Fruit fly (Drosophila melanogaster): ENCODE measurements around the gene CG6830.

The CG6830 gene

DNA sequence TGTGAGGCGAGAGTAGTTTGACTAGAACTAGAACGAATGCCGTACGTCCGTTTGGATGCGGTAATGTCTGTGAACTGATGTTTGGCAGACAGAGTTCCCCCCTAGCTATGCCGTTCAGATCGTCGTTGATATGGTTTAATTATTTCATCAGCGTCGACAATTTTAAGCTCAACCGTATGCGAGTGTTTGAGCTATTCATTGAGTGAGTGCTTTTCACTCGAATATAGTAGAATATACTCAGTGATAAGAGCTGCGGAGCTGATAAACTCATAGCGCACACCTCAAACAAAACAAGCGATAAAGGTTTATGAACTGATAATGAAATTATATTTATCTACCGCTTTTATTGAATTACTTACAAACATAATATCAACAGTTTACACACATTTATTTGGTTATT lies 3.9 kb upstream of the CG6830 start, which contains the start of gene CG6834:
Gene CG6834, minus strand, starts transcription at position 79 of the 400 bp plus-strand sequence.
- no peak for TF ChIP-seq CG8478 (optimal IDR thresholded peaks at IDR 0.05)
- no peak for TF ChIP-seq usp (GFP tag; optimal IDR thresholded peaks at IDR 0.05)
- TF ChIP-seq EcR (GFP tag; optimal IDR thresholded peaks at IDR 0.05) = no peak
- no peak for TF ChIP-seq Dll (optimal IDR thresholded peaks at IDR 0.05)

DNA sequence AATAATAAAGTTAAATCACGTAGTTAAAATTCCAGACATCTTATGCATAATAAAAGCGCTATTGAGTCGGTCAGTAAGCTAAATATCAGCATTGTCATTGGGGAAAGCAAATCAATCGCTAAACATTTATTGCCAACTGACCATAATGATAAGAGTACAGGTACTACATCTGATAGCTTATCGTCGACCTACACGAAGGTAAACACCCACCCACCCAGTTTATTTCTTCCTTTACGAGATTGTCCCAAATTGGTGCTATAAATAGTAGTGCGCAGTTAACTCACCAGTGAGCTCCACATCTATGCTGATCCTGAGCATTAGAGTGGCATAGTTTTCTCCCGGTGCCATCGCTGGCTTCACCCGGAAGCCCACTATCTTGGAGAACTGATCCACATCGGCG lies 467 bp downstream of the CG6830 start:
- TF ChIP-seq pan (optimal IDR thresholded peaks at IDR 0.05) (no peak), psq (optimal IDR thresholded peaks at IDR 0.05) (no peak), usp (GFP tag; optimal IDR thresholded peaks at IDR 0.05) (no peak), EcR (GFP tag; optimal IDR thresholded peaks at IDR 0.05) (no peak), Dll (optimal IDR thresholded peaks at IDR 0.05) (no peak), CG8478 (optimal IDR thresholded peaks at IDR 0.05) (no peak)

DNA sequence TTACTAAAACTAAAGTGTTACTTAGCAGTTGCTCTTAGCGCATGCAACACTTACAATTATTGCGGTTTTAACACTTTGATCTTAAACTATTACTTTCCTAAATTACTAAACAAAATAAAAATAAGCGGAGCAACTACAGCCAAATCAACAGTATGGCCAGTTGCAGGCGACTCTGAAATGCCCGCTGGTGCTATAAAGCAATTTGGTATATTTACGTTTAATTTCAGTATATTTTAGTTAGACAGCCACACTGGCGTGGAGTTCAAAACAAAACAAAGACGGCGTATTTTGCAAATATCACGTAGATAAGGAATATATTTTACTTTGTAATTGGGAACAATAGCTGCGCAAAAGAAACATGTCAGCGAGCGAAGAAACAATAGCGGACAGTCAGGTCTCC lies 4.6 kb downstream of the CG6830 start, which contains the start of the genes Taf12 and Ho:
Gene Taf12, minus strand, starts transcription at position 178 of the 400 bp plus-strand sequence.
Gene Ho, plus strand, starts transcription at position 231 of the 400 bp plus-strand sequence.
- TF ChIP-seq pan (optimal IDR thresholded peaks at IDR 0.05) (no peak), psq (optimal IDR thresholded peaks at IDR 0.05) (no peak), Dll (optimal IDR thresholded peaks at IDR 0.05) (no peak), usp (GFP tag; optimal IDR thresholded peaks at IDR 0.05) (no peak), CG8478 (optimal IDR thresholded peaks at IDR 0.05) (no peak), EcR (GFP tag; optimal IDR thresholded peaks at IDR 0.05) (no peak)

DNA sequence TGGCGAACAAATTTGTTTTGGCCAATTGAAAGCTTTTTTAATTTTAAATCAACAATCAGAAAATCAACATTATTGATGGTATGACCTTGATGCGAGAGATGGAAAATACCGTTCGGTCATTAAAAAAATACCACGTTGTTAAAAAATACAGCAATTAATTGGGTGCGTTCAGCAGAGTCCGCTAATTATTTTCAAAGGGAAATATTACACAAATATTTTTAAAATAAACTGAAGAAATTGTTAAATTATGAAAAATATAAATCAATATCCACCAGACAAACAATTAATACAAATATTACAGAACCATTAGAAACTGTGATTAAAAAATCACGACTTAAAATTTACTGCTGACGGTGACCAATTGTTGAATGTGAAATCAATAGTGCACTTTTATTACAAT lies 6.1 kb downstream of the CG6830 start, which contains the start of gene CG18476:
Gene CG18476, minus strand, starts transcription at position 101 of the 400 bp plus-strand sequence.
- TF ChIP-seq EcR (GFP tag; optimal IDR thresholded peaks at IDR 0.05) (no peak), psq (optimal IDR thresholded peaks at IDR 0.05) (no peak), CG8478 (optimal IDR thresholded peaks at IDR 0.05) (no peak), Dll (optimal IDR thresholded peaks at IDR 0.05) (no peak), usp (GFP tag; optimal IDR thresholded peaks at IDR 0.05) (no peak), pan (optimal IDR thresholded peaks at IDR 0.05) (no peak)

DNA sequence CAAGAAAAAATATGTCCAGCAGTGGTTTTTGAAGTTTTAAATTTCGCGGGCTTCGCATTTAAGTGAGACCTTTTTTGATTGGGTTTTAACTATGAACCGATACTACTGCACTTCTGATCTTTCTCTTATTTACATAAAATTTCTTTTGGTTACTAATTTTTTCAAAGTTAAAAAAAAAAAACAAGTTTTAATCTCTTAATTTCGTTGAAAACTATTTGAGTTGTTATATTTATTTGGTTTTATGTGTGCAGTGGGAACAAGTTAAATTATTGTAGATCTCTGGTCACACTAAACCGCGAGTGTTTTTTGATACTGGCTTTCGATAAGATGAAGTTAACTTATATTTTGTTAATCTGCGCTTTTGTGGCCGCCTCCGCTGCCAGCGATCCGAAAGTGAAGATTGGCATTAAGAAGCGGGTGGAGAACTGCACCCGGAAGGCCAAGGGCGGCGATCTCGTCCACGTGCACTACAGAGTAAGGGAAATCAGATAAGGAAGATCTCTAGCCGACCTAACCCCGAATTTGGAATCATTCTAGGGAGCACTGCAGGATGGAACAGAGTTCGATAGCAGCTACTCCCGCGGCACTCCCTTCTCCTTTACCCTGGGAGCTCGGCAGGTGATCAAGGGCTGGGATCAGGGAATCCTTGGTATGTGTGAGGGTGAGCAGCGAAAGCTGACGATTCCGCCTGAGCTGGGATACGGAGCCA lies 10.0 kb downstream of the CG6830 start, which contains the start of gene CG14715:
Gene CG14715, plus strand, starts transcription at position 267 of the 709 bp plus-strand sequence.
- TF ChIP-seq EcR (GFP tag; optimal IDR thresholded peaks at IDR 0.05) (no peak), CG8478 (optimal IDR thresholded peaks at IDR 0.05) (no peak), pan (optimal IDR thresholded peaks at IDR 0.05) (no peak), Dll (optimal IDR thresholded peaks at IDR 0.05) (no peak), psq (optimal IDR thresholded peaks at IDR 0.05) (no peak), usp (GFP tag; optimal IDR thresholded peaks at IDR 0.05) (no peak)

DNA sequence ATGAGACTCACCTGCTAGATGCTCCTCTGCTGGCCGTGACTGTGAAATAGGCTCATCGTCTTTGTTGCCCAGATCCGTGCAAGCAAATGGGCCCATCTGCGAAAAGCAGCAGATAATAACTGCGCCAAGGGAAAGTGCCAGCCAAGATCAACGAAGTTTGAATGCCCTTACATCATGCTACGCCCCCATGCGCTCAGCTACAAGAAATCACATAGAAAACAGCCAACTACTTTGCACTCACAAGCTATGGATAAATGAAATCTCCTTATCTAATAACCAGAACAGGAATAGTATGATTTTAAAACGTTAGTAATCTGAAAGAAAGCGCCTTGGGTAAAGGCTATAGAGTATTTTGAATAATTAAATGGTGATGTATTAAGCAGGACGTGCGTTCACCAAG lies 12.4 kb downstream of the CG6830 start:
- TF ChIP-seq psq (optimal IDR thresholded peaks at IDR 0.05) = no peak
- TF ChIP-seq usp (GFP tag; optimal IDR thresholded peaks at IDR 0.05) = no peak
- no peak for TF ChIP-seq CG8478 (optimal IDR thresholded peaks at IDR 0.05)
- TF ChIP-seq pan (optimal IDR thresholded peaks at IDR 0.05) = no peak
- no peak for TF ChIP-seq Dll (optimal IDR thresholded peaks at IDR 0.05)
- TF ChIP-seq EcR (GFP tag; optimal IDR thresholded peaks at IDR 0.05) = no peak

DNA sequence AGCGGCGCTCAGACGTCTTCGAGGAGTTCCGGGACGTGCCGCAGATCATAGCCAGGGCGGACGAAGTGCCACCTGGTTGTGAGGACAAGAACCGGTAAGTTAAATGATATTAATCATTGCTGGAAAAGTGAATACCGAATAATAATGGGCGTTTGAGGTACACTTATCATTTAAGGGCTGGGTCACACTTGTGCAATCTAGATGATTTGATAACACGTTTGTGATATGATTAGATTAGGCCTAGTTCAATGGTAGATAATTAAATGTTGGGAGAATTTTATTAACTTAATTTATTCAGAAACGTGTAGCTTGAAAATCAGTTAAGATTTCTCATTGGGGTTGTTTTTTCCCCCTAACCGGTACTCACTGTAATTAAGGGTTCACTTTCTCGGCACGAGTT lies 13.3 kb downstream of the CG6830 start:
- TF ChIP-seq Dll (optimal IDR thresholded peaks at IDR 0.05) = no peak
- no peak for TF ChIP-seq pan (optimal IDR thresholded peaks at IDR 0.05)
- no peak for TF ChIP-seq psq (optimal IDR thresholded peaks at IDR 0.05)
- no peak for TF ChIP-seq usp (GFP tag; optimal IDR thresholded peaks at IDR 0.05)
- TF ChIP-seq EcR (GFP tag; optimal IDR thresholded peaks at IDR 0.05) = no peak
- no peak for TF ChIP-seq CG8478 (optimal IDR thresholded peaks at IDR 0.05)

DNA sequence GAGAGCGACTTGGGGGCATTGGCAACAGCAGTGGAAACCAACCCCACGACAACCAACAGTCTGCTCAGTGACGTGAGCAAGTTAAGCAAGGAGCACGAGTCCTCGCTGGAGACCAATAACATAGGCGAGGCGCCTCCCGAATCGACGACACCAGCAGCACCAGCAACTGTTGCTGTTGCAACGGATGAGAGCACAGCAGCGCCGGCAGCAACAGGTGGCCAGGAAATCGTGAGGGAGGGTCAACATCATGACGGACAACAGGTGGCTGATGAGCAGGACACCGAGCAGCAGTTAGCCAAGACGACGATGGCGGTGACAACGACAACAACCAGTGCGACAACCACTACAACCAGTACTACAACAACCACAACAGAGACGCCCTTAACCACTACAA lies 14.2 kb downstream of the CG6830 start:
- TF ChIP-seq CG8478 (optimal IDR thresholded peaks at IDR 0.05) = no peak
- no peak for TF ChIP-seq EcR (GFP tag; optimal IDR thresholded peaks at IDR 0.05)
- TF ChIP-seq pan (optimal IDR thresholded peaks at IDR 0.05) = no peak
- no peak for TF ChIP-seq Dll (optimal IDR thresholded peaks at IDR 0.05)
- TF ChIP-seq usp (GFP tag; optimal IDR thresholded peaks at IDR 0.05) = no peak
- TF ChIP-seq psq (optimal IDR thresholded peaks at IDR 0.05) = no peak

DNA sequence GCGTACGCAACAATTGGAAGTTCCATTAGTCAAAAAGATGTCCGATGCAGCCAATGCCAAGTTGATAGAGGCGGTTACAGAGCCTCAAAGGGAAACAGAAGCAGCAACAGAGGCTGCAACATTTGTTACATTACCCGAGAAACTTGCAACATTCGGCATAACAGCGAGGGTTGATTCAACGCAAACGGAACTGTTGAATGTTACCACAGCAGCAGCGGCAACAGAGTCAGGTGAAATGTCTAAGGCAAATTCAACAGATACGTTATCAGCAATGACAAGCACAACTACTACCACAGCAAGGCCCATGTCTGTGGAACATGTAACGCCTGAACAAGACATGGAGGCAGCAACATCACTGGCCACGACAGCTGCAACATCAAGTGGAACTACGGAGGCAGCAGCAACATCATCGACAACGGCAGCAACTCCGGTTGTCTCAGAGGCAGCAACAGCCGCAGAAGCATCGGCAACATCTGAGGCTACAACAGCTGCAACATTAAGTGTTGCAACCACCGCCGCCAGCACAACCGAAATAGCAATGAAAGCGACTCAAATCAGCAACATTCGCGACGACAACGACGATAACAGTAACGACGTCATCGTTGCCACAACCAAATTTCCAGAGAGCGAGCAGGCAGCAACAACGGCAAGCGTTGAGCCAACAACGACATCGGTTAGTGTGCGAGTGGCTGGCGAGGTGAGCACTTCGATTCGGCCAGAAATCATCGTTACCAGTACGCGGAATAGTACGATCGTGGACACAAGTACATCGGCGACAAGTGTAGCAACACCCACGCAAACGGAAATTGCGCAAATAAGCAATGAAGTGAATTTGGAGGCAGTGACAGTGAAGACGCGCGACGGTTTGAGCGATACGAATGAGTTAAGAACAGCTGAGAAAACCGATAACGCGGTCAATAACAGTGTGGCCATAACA lies 14.9 kb downstream of the CG6830 start:
- TF ChIP-seq pan (optimal IDR thresholded peaks at IDR 0.05) = no peak
- TF ChIP-seq CG8478 (optimal IDR thresholded peaks at IDR 0.05) = no peak
- no peak for TF ChIP-seq usp (GFP tag; optimal IDR thresholded peaks at IDR 0.05)
- TF ChIP-seq Dll (optimal IDR thresholded peaks at IDR 0.05) = no peak
- TF ChIP-seq EcR (GFP tag; optimal IDR thresholded peaks at IDR 0.05) = no peak
- no peak for TF ChIP-seq psq (optimal IDR thresholded peaks at IDR 0.05)

DNA sequence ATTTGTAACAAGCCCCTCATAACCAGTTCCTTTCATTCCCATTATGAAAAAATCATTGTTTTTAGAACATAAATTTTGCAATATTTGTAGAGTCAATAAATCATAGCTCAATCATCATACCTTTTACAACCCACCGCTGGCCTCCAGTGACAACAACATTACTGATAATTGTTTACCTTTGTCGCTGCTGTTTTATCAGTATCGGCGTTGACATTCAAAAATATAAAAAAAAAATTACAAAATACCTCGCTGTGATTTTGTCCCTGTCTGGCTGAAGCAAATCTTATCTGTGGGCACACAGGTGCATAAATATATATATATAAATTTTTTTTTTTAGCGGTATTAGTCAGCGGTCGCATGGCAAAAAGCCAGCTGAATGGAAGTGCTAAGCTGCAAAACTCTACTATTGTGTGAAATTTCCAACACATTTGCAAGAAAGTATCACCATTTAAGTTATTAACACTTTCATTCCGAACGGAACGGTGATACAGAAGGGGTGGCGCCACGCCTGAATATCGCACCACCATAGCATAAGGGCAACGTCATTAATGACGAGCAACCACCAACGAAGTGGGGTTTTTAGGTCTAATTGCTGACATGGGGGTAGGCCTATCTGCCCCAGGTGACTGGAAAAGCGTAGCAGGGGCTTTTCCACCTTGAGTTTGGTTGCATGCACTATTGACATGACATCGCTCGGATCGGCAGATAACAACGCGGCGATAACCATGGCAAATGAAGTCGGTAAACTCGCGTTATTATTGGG lies 18.0 kb downstream of the CG6830 start:
- TF ChIP-seq CG8478 (optimal IDR thresholded peaks at IDR 0.05) (no peak), psq (optimal IDR thresholded peaks at IDR 0.05) (no peak), pan (optimal IDR thresholded peaks at IDR 0.05) (no peak), EcR (GFP tag; optimal IDR thresholded peaks at IDR 0.05) (no peak), usp (GFP tag; optimal IDR thresholded peaks at IDR 0.05) (no peak), Dll (optimal IDR thresholded peaks at IDR 0.05) (no peak)

DNA sequence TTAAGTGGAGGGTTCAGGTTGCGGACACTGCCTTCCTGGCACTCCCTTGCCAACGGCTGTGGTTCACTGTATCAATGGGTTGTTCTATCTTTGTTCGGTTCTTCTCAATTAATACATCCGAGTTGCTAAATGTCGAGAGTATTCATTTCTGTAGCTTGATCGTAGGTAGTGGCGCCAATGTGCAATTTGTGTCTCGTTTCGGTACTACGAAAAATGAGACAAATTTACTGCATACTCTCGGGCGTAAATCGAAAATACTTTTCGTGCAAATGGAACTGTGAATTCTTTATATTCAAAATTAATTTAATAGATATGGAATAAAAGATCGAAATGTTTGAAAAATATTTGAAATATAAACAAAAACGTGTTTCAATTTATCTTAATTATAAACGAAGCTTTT lies 18.6 kb downstream of the CG6830 start:
- TF ChIP-seq usp (GFP tag; optimal IDR thresholded peaks at IDR 0.05) (no peak), pan (optimal IDR thresholded peaks at IDR 0.05) (no peak), EcR (GFP tag; optimal IDR thresholded peaks at IDR 0.05) (no peak), Dll (optimal IDR thresholded peaks at IDR 0.05) (no peak), psq (optimal IDR thresholded peaks at IDR 0.05) (no peak), CG8478 (optimal IDR thresholded peaks at IDR 0.05) (no peak)

Data from whole organism.